Worm (Caenorhabditis elegans) whole organism, young adult: ENCODE results near the gene F28G4.4.

Source experiments
- athp-1 ChIP-seq: sonication (generic microtip); optimal IDR thresholded peaks from 2 replicates; lab custom pipeline; 2017; ENCODE audit warnings: mild to moderate bottlenecking, missing genetic modification characterization, missing compliant biosample characterization
- hmg-1.2 ChIP-seq: fragments of 200-800 bp; sonication (Bioruptor generic); IDR thresholded peaks from 2 replicates; pipeline ENCODE4 v1.3.6; 2022; ENCODE audit warnings: missing genetic modification reagents, missing genetic modification characterization, missing compliant biosample characterization
- lin-35 ChIP-seq, 3 experiments: fragments of 150-350 bp in 2 of 3; sonication (generic microtip) in 1 of 3; optimal IDR thresholded peaks; 2 replicates each; lab custom pipeline; 2014 to 2018; ENCODE audit warnings: missing biosample characterization in 3 of 3, missing genetic modification characterization in 3 of 3, missing genetic modification reagents in 3 of 3
- nhr-90 ChIP-seq: sonication (generic microtip); optimal IDR thresholded peaks from 2 replicates; lab custom pipeline; 2016; ENCODE audit warnings: missing genotype, mild to moderate bottlenecking, missing genetic modification characterization, missing compliant biosample characterization
- unc-130 ChIP-seq: sonication (generic microtip); optimal IDR thresholded peaks from 2 replicates; lab custom pipeline; 2016; ENCODE audit warnings: missing genetic modification reagents, missing genetic modification characterization, missing compliant biosample characterization

- TF ChIP-seq lin-35 (GFP tag; optimal IDR thresholded peaks at IDR 0.05; lab: Kevin White, UChicago) = no peak
- TF ChIP-seq unc-130 (GFP tag; lab: Kevin White, UChicago) = no peak
- no peak for TF ChIP-seq nhr-90 (tag; lab: Kevin White, UChicago)
- no peak for TF ChIP-seq hmg-1.2 (GFP tag; lab: Robert Waterston, UW)
- no peak for TF ChIP-seq athp-1 (tag; lab: Kevin White, UChicago)
These were observed 26.0 kb downstream of the F28G4.4 start, which contains the start of gene nhr-127 for ce11 chrV:16259684-16260083.
